Worm (Caenorhabditis elegans) whole organism, young adult: ENCODE measurements around the gene T05A12.3.

Source experiments
- B0019.2 ChIP-seq: fragments of 200-800 bp; sonication (Bioruptor generic); conservative IDR thresholded peaks from 2 replicates; pipeline ENCODE4 v1.3.6; 2022; ENCODE audit warnings: missing genetic modification reagents, missing genetic modification characterization, missing compliant biosample characterization
- C06A6.2 ChIP-seq: fragments of 200-800 bp; sonication (Bioruptor generic); conservative IDR thresholded peaks from 2 replicates; pipeline ENCODE4 v1.3.6; 2022; ENCODE audit warnings: missing genetic modification characterization, missing compliant biosample characterization
- F10E7.11 ChIP-seq: sonication (generic microtip); optimal IDR thresholded peaks from 2 replicates; lab custom pipeline; 2017; ENCODE audit warnings: mild to moderate bottlenecking, missing genetic modification characterization, moderate library complexity, missing compliant biosample characterization
- F55B11.4 ChIP-seq: sonication (generic microtip); optimal IDR thresholded peaks from 2 replicates; lab custom pipeline; 2016; ENCODE audit warnings: missing compliant biosample characterization, missing genetic modification characterization, borderline replicate concordance; ENCODE audit not compliant: insufficient read depth
- K11D2.4 ChIP-seq: fragments of 200-800 bp; sonication (Bioruptor generic); IDR thresholded peaks from 2 replicates; pipeline ENCODE4 v1.3.6; 2022; ENCODE audit warnings: missing genetic modification reagents, missing genetic modification characterization, missing compliant biosample characterization
- T07F8.4 ChIP-seq: sonication (generic microtip); optimal IDR thresholded peaks from 2 replicates; lab custom pipeline; 2016; ENCODE audit warnings: mild to moderate bottlenecking, missing genetic modification characterization, moderate library complexity, missing compliant biosample characterization
- T26A5.8 ChIP-seq: sonication (generic microtip); optimal IDR thresholded peaks from 2 replicates; lab custom pipeline; 2016; ENCODE audit warnings: missing genetic modification characterization, missing compliant biosample characterization
- Y53G8AR.9 ChIP-seq: fragments of 200-800 bp; sonication (Bioruptor generic); conservative IDR thresholded peaks from 2 replicates; pipeline ENCODE4 v1.3.6; 2022; ENCODE audit warnings: missing genetic modification reagents, missing genetic modification characterization, missing compliant biosample characterization
- Y67H2A.10 ChIP-seq: fragments of 200-800 bp; sonication (Bioruptor generic); conservative IDR thresholded peaks from 2 replicates; pipeline ENCODE4 v1.3.6; 2022; ENCODE audit warnings: missing genetic modification reagents, missing genetic modification characterization, missing compliant biosample characterization
- akir-1 ChIP-seq: fragments of 200-800 bp; sonication (Bioruptor generic); optimal IDR thresholded peaks from 2 replicates; lab custom pipeline; 2018; ENCODE audit warnings: mild to moderate bottlenecking, missing genetic modification characterization, moderate library complexity, missing compliant biosample characterization
- ama-1 ChIP-seq, 3 experiments: fragments of 150-350 bp in 1 of 3; sonication (generic microtip) in 2 of 3; optimal IDR thresholded peaks; 2 replicates each; lab custom pipeline; 2014 to 2018; ENCODE audit warnings: missing biosample characterization in 2 of 3, missing genetic modification characterization in 2 of 3, missing genetic modification reagents in 2 of 3
- attf-5 ChIP-seq: fragments of 200-800 bp; sonication (Bioruptor generic); optimal IDR thresholded peaks from 2 replicates; lab custom pipeline; 2018; ENCODE audit warnings: mild to moderate bottlenecking, missing genetic modification characterization, missing compliant biosample characterization
- bed-1 ChIP-seq: fragments of 200-800 bp; sonication (Bioruptor generic); IDR thresholded peaks from 2 replicates; pipeline ENCODE4 v1.3.6; 2022; ENCODE audit warnings: missing genetic modification reagents, missing genetic modification characterization, missing compliant biosample characterization
- ccch-3 ChIP-seq: fragments of 200-800 bp; sonication (Bioruptor generic); optimal IDR thresholded peaks from 2 replicates; lab custom pipeline; 2018; ENCODE audit warnings: mild to moderate bottlenecking, missing genetic modification characterization, missing compliant biosample characterization
- cebp-2 ChIP-seq: fragments of 200-800 bp; sonication (Bioruptor generic); IDR thresholded peaks from 2 replicates; pipeline ENCODE4 v1.3.6; 2022; ENCODE audit warnings: missing genetic modification characterization, missing compliant biosample characterization
- ceh-27 ChIP-seq: fragments of 200-800 bp; sonication (Bioruptor generic); optimal IDR thresholded peaks from 2 replicates; lab custom pipeline; 2018; ENCODE audit warnings: mild to moderate bottlenecking, missing genetic modification characterization, moderate library complexity, missing compliant biosample characterization
- ceh-40 ChIP-seq: fragments of 200-800 bp; sonication (Bioruptor generic); IDR thresholded peaks from 2 replicates; pipeline ENCODE4 v1.3.6; 2022; ENCODE audit warnings: missing genetic modification characterization, missing compliant biosample characterization
- ceh-58 ChIP-seq: fragments of 200-800 bp; sonication (Bioruptor generic); IDR thresholded peaks from 2 replicates; pipeline ENCODE4 v1.3.6; 2022; ENCODE audit warnings: missing genetic modification characterization, missing compliant biosample characterization
- ceh-91 ChIP-seq: fragments of 200-800 bp; sonication (Bioruptor generic); IDR thresholded peaks from 2 replicates; pipeline ENCODE4 v1.3.6; 2022; ENCODE audit warnings: missing genetic modification reagents, missing genetic modification characterization, missing compliant biosample characterization
- die-1 ChIP-seq: sonication (generic microtip); optimal IDR thresholded peaks from 2 replicates; lab custom pipeline; 2016; ENCODE audit warnings: missing genotype, mild to moderate bottlenecking, missing genetic modification characterization, missing compliant biosample characterization
- efl-1 ChIP-seq: fragments of 150-350 bp; optimal IDR thresholded peaks from 2 replicates; lab custom pipeline; 2014; ENCODE audit warnings: missing biosample characterization, missing genetic modification reagents, missing genetic modification characterization
- egl-44 ChIP-seq: fragments of 200-800 bp; sonication (Bioruptor generic); IDR thresholded peaks from 2 replicates; pipeline ENCODE4 v1.3.6; 2022; ENCODE audit warnings: missing genetic modification reagents, missing genetic modification characterization, missing compliant biosample characterization
- him-1 ChIP-seq: sonication (generic microtip); optimal IDR thresholded peaks from 2 replicates; lab custom pipeline; 2016; ENCODE audit warnings: missing genotype, missing genetic modification reagents, missing genetic modification characterization, missing compliant biosample characterization
- hmg-1.2 ChIP-seq: fragments of 200-800 bp; sonication (Bioruptor generic); IDR thresholded peaks from 2 replicates; pipeline ENCODE4 v1.3.6; 2022; ENCODE audit warnings: missing genetic modification reagents, missing genetic modification characterization, missing compliant biosample characterization
- hmg-20 ChIP-seq: fragments of 200-800 bp; sonication (Bioruptor generic); IDR thresholded peaks from 2 replicates; pipeline ENCODE4 v1.3.6; 2022; ENCODE audit warnings: missing genetic modification reagents, missing genetic modification characterization, missing compliant biosample characterization
- lin-40 ChIP-seq: sonication (generic microtip); optimal IDR thresholded peaks from 2 replicates; lab custom pipeline; 2016; ENCODE audit warnings: missing genetic modification characterization, mild to moderate bottlenecking, missing compliant biosample characterization, missing genotype, missing genetic modification reagents
- lir-1 ChIP-seq: fragments of 200-800 bp; sonication (Bioruptor generic); conservative IDR thresholded peaks from 2 replicates; pipeline ENCODE4 v1.3.6; 2022; ENCODE audit warnings: missing genetic modification reagents, missing genetic modification characterization, missing compliant biosample characterization
- madf-3 ChIP-seq: fragments of 200-800 bp; sonication (Bioruptor generic); IDR thresholded peaks from 2 replicates; pipeline ENCODE4 v1.3.6; 2022; ENCODE audit warnings: missing genetic modification reagents, missing genetic modification characterization, missing compliant biosample characterization
- madf-8 ChIP-seq: fragments of 200-800 bp; sonication (Bioruptor generic); conservative IDR thresholded peaks from 2 replicates; pipeline ENCODE4 v1.3.6; 2022; ENCODE audit warnings: missing genetic modification reagents, missing genetic modification characterization, missing compliant biosample characterization
- mxl-1 ChIP-seq: sonication (generic microtip); optimal IDR thresholded peaks from 2 replicates; lab custom pipeline; 2016; ENCODE audit warnings: missing genetic modification characterization, missing compliant biosample characterization
- nfya-2 ChIP-seq: fragments of 200-800 bp; sonication (Bioruptor generic); IDR thresholded peaks from 2 replicates; pipeline ENCODE4 v1.3.6; 2022; ENCODE audit warnings: missing genetic modification reagents, missing genetic modification characterization, missing compliant biosample characterization
- nhr-120 ChIP-seq: fragments of 200-800 bp; sonication (Bioruptor generic); IDR thresholded peaks from 2 replicates; pipeline ENCODE4 v1.3.6; 2022; ENCODE audit warnings: missing genetic modification characterization, missing compliant biosample characterization
- nhr-90 ChIP-seq: sonication (generic microtip); optimal IDR thresholded peaks from 2 replicates; lab custom pipeline; 2016; ENCODE audit warnings: missing genotype, mild to moderate bottlenecking, missing genetic modification characterization, missing compliant biosample characterization
- pha-4 ChIP-seq: fragments of 150-350 bp; sonication (generic microtip); optimal IDR thresholded peaks from 2 replicates; lab custom pipeline; 2014; ENCODE audit warnings: missing biosample characterization, missing genetic modification reagents, missing genetic modification characterization
- rcor-1 ChIP-seq: fragments of 200-800 bp; sonication (Bioruptor generic); IDR thresholded peaks from 2 replicates; pipeline ENCODE4 v1.3.6; 2022; ENCODE audit warnings: missing genetic modification reagents, missing genetic modification characterization, missing compliant biosample characterization
- sea-2 ChIP-seq: fragments of 200-800 bp; sonication (Bioruptor generic); IDR thresholded peaks from 2 replicates; pipeline ENCODE4 v1.3.6; 2022; ENCODE audit warnings: missing genetic modification characterization, missing compliant biosample characterization
- snpc-1.3 ChIP-seq: sonication (generic microtip); optimal IDR thresholded peaks from 2 replicates; lab custom pipeline; 2017; ENCODE audit warnings: missing genetic modification characterization, mild to moderate bottlenecking, missing compliant biosample characterization, antibody characterized with exemption, moderate library complexity, missing genotype, missing genetic modification reagents; ENCODE audit not compliant: insufficient read depth
- somi-1 ChIP-seq: fragments of 200-800 bp; sonication (Bioruptor generic); optimal IDR thresholded peaks from 2 replicates; lab custom pipeline; 2018; ENCODE audit warnings: mild to moderate bottlenecking, missing genetic modification characterization, missing compliant biosample characterization
- tbp1 ChIP-seq: fragments of 200-800 bp; sonication (Bioruptor generic); optimal IDR thresholded peaks from 2 replicates; lab custom pipeline; 2018; ENCODE audit warnings: mild to moderate bottlenecking, missing genetic modification characterization, missing compliant biosample characterization
- tbx-9 ChIP-seq: sonication (generic microtip); optimal IDR thresholded peaks from 2 replicates; lab custom pipeline; 2016; ENCODE audit warnings: borderline replicate concordance, missing genetic modification characterization, inconsistent platforms, missing compliant biosample characterization
- tlf-1 ChIP-seq: fragments of 200-800 bp; sonication (Bioruptor generic); optimal IDR thresholded peaks from 2 replicates; lab custom pipeline; 2018; ENCODE audit warnings: mild to moderate bottlenecking, missing genetic modification characterization, missing compliant biosample characterization
- zfh-2 ChIP-seq: fragments of 200-800 bp; sonication (Bioruptor generic); conservative IDR thresholded peaks from 2 replicates; pipeline ENCODE4 v1.3.6; 2022; ENCODE audit warnings: missing genetic modification reagents, missing genetic modification characterization, missing compliant biosample characterization
- ztf-22 ChIP-seq: fragments of 200-800 bp; sonication (Bioruptor generic); optimal IDR thresholded peaks from 2 replicates; lab custom pipeline; 2018; ENCODE audit warnings: mild to moderate bottlenecking, missing genetic modification characterization, moderate library complexity, missing compliant biosample characterization
- ztf-26 ChIP-seq: sonication (generic microtip); optimal IDR thresholded peaks from 2 replicates; lab custom pipeline; 2017; ENCODE audit warnings: missing genetic modification characterization, missing compliant biosample characterization
- ztf-28 ChIP-seq: fragments of 200-800 bp; sonication (Bioruptor generic); IDR thresholded peaks from 2 replicates; pipeline ENCODE4 v1.3.6; 2022; ENCODE audit warnings: missing genetic modification reagents, missing genetic modification characterization, missing compliant biosample characterization

Gene T05A12.3

DNA sequence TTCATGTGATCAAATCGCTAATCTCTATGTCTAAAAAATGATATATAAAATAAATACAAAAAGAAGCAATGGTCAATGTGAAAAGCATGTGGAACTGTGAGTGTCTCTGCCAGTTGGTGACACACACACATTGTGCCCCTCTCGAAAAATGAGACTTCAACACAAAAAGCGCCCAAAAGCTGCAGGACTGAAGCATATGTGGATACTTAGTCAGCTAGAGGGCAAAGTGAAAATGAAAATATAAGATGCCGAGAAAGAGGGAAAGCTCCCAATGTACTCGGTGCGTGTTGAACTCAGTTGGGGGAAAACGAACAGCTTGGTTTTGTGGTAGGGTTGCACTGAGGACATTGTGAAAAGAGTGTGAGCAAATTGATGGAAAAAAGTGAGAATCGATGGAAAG lies 6.3 kb downstream of the T05A12.3 start (continued):
- TF ChIP-seq sea-2 (no peak), K11D2.4 (GFP tag; lab: Robert Waterston, UW) (peak; percentile 60; the same call in 1 of the 2 replicates), cebp-2 (GFP tag; lab: Robert Waterston, UW) (no peak), ccch-3 (GFP tag; lab: Kevin White, UChicago) (no peak), Y53G8AR.9 (GFP tag; lab: Robert Waterston, UW) (no peak), nfya-2 (GFP tag; lab: Robert Waterston, UW) (no peak), die-1 (tag; lab: Kevin White, UChicago) (no peak), madf-8 (no peak), F10E7.11 (tag; lab: Kevin White, UChicago) (no peak), madf-3 (GFP tag; lab: Robert Waterston, UW) (no peak), snpc-1.3 (tag; lab: Kevin White, UChicago) (no peak), lir-1 (GFP tag; lab: Robert Waterston, UW) (no peak), rcor-1 (GFP tag; lab: Robert Waterston, UW) (no peak), T26A5.8 (tag; lab: Kevin White, UChicago) (no peak), ama-1 (optimal IDR thresholded peaks at IDR 0.05; lab: Kevin White, UChicago) (no peak), ama-1 (GFP tag; optimal IDR thresholded peaks at IDR 0.05; lab: Kevin White, UChicago) (no peak), ztf-22 (GFP tag; lab: Kevin White, UChicago) (no peak), tlf-1 (no peak), attf-5 (GFP tag; lab: Kevin White, UChicago) (peak; percentile 28), ceh-40 (GFP tag; lab: Robert Waterston, UW) (no peak), lin-40 (peak; percentile 23), B0019.2 (no peak), bed-1 (GFP tag; lab: Robert Waterston, UW) (no peak), somi-1 (GFP tag; lab: Kevin White, UChicago) (peak; percentile 18), ztf-28 (GFP tag; lab: Robert Waterston, UW) (no peak), F55B11.4 (tag; lab: Kevin White, UChicago) (no peak), mxl-1 (tag; lab: Kevin White, UChicago) (no peak), ceh-27 (GFP tag; lab: Kevin White, UChicago) (peak; percentile 36), efl-1 (GFP tag; lab: Kevin White, UChicago) (no peak), pha-4 (tag; lab: Kevin White, UChicago) (no peak), C06A6.2 (GFP tag; lab: Robert Waterston, UW) (0 out of 2 replicates have a peak, but pooled peaks have one; percentile 21), tbx-9 (tag; lab: Kevin White, UChicago) (no peak), nhr-120 (GFP tag; lab: Robert Waterston, UW) (no peak), nhr-90 (tag; lab: Kevin White, UChicago) (no peak), ceh-91 (GFP tag; lab: Robert Waterston, UW) (no peak), akir-1 (no peak), hmg-1.2 (GFP tag; lab: Robert Waterston, UW) (peak; percentile 22; the same call in 1 of the 2 replicates), hmg-20 (GFP tag; lab: Robert Waterston, UW) (no peak), Y67H2A.10 (no peak), zfh-2 (GFP tag; lab: Robert Waterston, UW) (peak; percentile 50; the same call in 1 of the 2 replicates), T07F8.4 (tag; lab: Kevin White, UChicago) (no peak), him-1 (tag; lab: Kevin White, UChicago) (no peak), ztf-26 (tag; lab: Kevin White, UChicago) (no peak), tbp1 (GFP tag; lab: Kevin White, UChicago) (no peak), egl-44 (GFP tag; lab: Robert Waterston, UW) (no peak), ceh-58 (GFP tag; lab: Robert Waterston, UW) (no peak)
